Fruit fly (Drosophila melanogaster) whole organism, embryonic: Measurements from ENCODE around the gene cno.

ENCODE experiments used
- CG13123 ChIP-seq: fragments of 200-800 bp; sonication (Bioruptor generic); optimal IDR thresholded peaks from 2 replicates; lab custom pipeline; 2016; ENCODE audit warnings: missing biosample characterization, missing genetic modification characterization
- CG1602 ChIP-seq: fragments of 200-800 bp; sonication (Bioruptor generic); optimal IDR thresholded peaks from 3 replicates; lab custom pipeline; 2016; ENCODE audit warnings: missing biosample characterization, missing genetic modification characterization
- CG4404 ChIP-seq: fragments of 200-800 bp; sonication (Bioruptor generic); IDR thresholded peaks from 2 replicates; pipeline ENCODE4 v1.3.6; 2022; ENCODE audit warnings: missing biosample characterization, missing genetic modification characterization
- Hr51 ChIP-seq, 2 experiments: fragments of 200-800 bp; sonication (Bioruptor generic); optimal IDR thresholded peaks; 2 replicates in 1 of 2; 3 replicates in 1 of 2; lab custom pipeline; 2016 to 2018; ENCODE audit warnings: missing biosample characterization in 2 of 2, missing genetic modification characterization in 2 of 2, mild to moderate bottlenecking in 1 of 2, moderate library complexity in 1 of 2
- PHDP ChIP-seq: fragments of 200-800 bp; sonication (Bioruptor generic); optimal IDR thresholded peaks from 3 replicates; lab custom pipeline; 2018; ENCODE audit warnings: missing biosample characterization, mild to moderate bottlenecking, missing genetic modification characterization, moderate library complexity
- emc ChIP-seq: fragments of 200-800 bp; sonication (Bioruptor generic); optimal IDR thresholded peaks from 2 replicates; lab custom pipeline; 2016; ENCODE audit warnings: missing biosample characterization, missing genetic modification characterization
- ken ChIP-seq: fragments of 200-800 bp; sonication (Bioruptor generic); IDR thresholded peaks from 3 replicates; pipeline ENCODE4 v1.3.6; 2022; ENCODE audit warnings: missing biosample characterization, missing genetic modification characterization
- prd ChIP-seq, 3 experiments: fragments of >200 bp in 2 of 3; fragments of 200-800 bp in 1 of 3; sonication (Bioruptor generic) in 1 of 3; optimal IDR thresholded peaks in 2 of 3; IDR thresholded peaks in 1 of 3; 2 replicates in 2 of 3; 3 replicates in 1 of 3; pipeline versions ENCODE4 v1.3.6 to Lab custom; 2017 to 2022; ENCODE audit warnings: missing biosample characterization in 1 of 3, missing genetic modification characterization in 1 of 3

DNA sequence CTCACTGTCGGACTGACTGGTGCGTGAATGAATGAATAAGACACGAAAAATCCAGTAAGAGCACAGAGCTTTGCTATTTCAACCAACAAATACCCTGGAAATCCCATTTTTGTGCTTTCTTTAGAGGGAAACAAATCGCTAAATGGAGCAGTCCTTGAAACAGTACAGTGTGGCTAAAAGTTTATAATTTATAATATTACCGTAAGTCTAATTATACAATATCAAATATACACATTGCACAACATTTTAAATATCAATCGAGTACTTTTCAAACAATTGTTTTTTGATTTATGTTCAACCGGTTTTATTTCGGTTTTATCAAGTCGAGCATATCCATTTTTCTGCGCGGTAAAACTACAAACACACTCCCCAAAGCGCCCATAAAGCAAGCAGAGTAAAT is 24.0 kb downstream of the cno start:
- TF ChIP-seq CG13123 (GFP tag; lab: Kevin White, UChicago) (no peak), ken (no peak), Hr51 (GFP tag; optimal IDR thresholded peaks at IDR 0.05; lab: Kevin White, UChicago) (peak in 1 of 2 experiments; percentile 1), CG4404 (GFP tag; lab: Robert Waterston, UW) (no peak), PHDP (tag; lab: Kevin White, UChicago) (no peak), CG1602 (GFP tag; lab: Kevin White, UChicago) (no peak), emc (GFP tag; lab: Kevin White, UChicago) (no peak), prd (optimal IDR thresholded peaks at IDR 0.05; lab: Kevin White, UChicago) (no peak), prd (GFP tag; IDR thresholded peaks at IDR 0.05; lab: Robert Waterston, UW) (no peak)
